Worm (Caenorhabditis elegans) whole organism, midembryonic: ENCODE results near the gene droe-4.

Experiments
- T22C8.4 ChIP-seq: fragments of 200-800 bp; sonication (Bioruptor generic); IDR thresholded peaks from 2 replicates; pipeline ENCODE4 v1.3.6; 2022; ENCODE audit warnings: missing genetic modification characterization, missing compliant biosample characterization
- cog-1 ChIP-seq: sonication (generic microtip); optimal IDR thresholded peaks from 2 replicates; lab custom pipeline; 2016; ENCODE audit warnings: missing genetic modification characterization, missing compliant biosample characterization
- flt-1 ChIP-seq: fragments of 200-800 bp; sonication (Bioruptor generic); IDR thresholded peaks from 2 replicates; pipeline ENCODE4 v1.3.6; 2022; ENCODE audit warnings: missing genetic modification characterization, missing compliant biosample characterization
- klf-2 ChIP-seq: fragments of 200-800 bp; sonication (Bioruptor generic); conservative IDR thresholded peaks from 2 replicates; pipeline ENCODE4 v1.3.6; 2022; ENCODE audit warnings: missing genetic modification reagents, missing genetic modification characterization, missing compliant biosample characterization
- ref-1 ChIP-seq: fragments of 200-800 bp; sonication (Bioruptor generic); conservative IDR thresholded peaks from 2 replicates; pipeline ENCODE4 v1.3.6; 2022; ENCODE audit warnings: missing genetic modification reagents, missing genetic modification characterization, missing compliant biosample characterization
- tab-1 ChIP-seq: fragments of 200-800 bp; sonication (Bioruptor generic); IDR thresholded peaks from 2 replicates; pipeline ENCODE4 v1.3.6; 2022; ENCODE audit warnings: missing genetic modification characterization, missing compliant biosample characterization
- ztf-23 ChIP-seq: fragments of 200-800 bp; sonication (Bioruptor generic); IDR thresholded peaks from 2 replicates; pipeline ENCODE4 v1.3.6; 2022; ENCODE audit warnings: missing genetic modification reagents, missing genetic modification characterization, missing compliant biosample characterization
- ztf-29 ChIP-seq: fragments of 200-800 bp; sonication (Bioruptor generic); IDR thresholded peaks from 2 replicates; pipeline ENCODE4 v1.3.6; 2022; ENCODE audit warnings: missing genetic modification reagents, missing genetic modification characterization, missing compliant biosample characterization

ce11 chrV:13949752-13950151 lies 42.7 kb upstream of the droe-4 start, which contains the start of gene R10D12.7:
- no peak for TF ChIP-seq flt-1 (GFP tag; lab: Robert Waterston, UW)
- TF ChIP-seq klf-2: no peak
- no peak for TF ChIP-seq ztf-29
- no peak for TF ChIP-seq cog-1
- TF ChIP-seq ztf-23 (GFP tag; lab: Robert Waterston, UW): no peak
- no peak for TF ChIP-seq ref-1 (GFP tag; lab: Robert Waterston, UW)
- no peak for TF ChIP-seq tab-1 (GFP tag; lab: Robert Waterston, UW)
- no peak for TF ChIP-seq T22C8.4
